Worm (Caenorhabditis elegans) whole organism, L3 larva: ENCODE data around the gene str-260.
"Not testable (repeated sequence)": the region's sequence is repeated elsewhere in the genome, so short reads cannot be mapped to it uniquely, and the experiment has no call there.

Experiments
- R02D3.7 ChIP-seq: fragments of 150-350 bp; optimal IDR thresholded peaks from 2 replicates; lab custom pipeline; 2014; ENCODE audit warnings: missing biosample characterization, missing genetic modification characterization
- ama-1 ChIP-seq: fragments of 150-350 bp; optimal IDR thresholded peaks from 2 replicates; lab custom pipeline; 2018
- ceh-28 ChIP-seq: fragments of 150-350 bp; optimal IDR thresholded peaks from 2 replicates; lab custom pipeline; 2014; ENCODE audit warnings: missing biosample characterization, missing genetic modification reagents, missing genetic modification characterization
- ceh-82 ChIP-seq: fragments of 150-350 bp; optimal IDR thresholded peaks from 2 replicates; lab custom pipeline; 2014; ENCODE audit warnings: missing biosample characterization, missing genetic modification characterization
- daf-12 ChIP-seq: fragments of 150-350 bp; optimal IDR thresholded peaks from 2 replicates; lab custom pipeline; 2014; ENCODE audit warnings: missing biosample characterization, missing genetic modification reagents, missing genetic modification characterization
- egl-27 ChIP-seq: sonication (generic microtip); optimal IDR thresholded peaks from 4 replicates; lab custom pipeline; 2017; ENCODE audit warnings: missing biosample characterization, missing genetic modification reagents, missing genetic modification characterization
- elt-1 ChIP-seq: fragments of 150-350 bp; optimal IDR thresholded peaks from 2 replicates; lab custom pipeline; 2014; ENCODE audit warnings: missing biosample characterization, missing genetic modification characterization
- fos-1 ChIP-seq: fragments of 150-350 bp; optimal IDR thresholded peaks from 2 replicates; lab custom pipeline; 2014; ENCODE audit warnings: missing biosample characterization, missing genetic modification characterization
- jun-1 ChIP-seq: fragments of 150-350 bp; optimal IDR thresholded peaks from 2 replicates; lab custom pipeline; 2014; ENCODE audit warnings: missing biosample characterization, missing genetic modification reagents, missing genetic modification characterization
- lin-15B ChIP-seq: fragments of 150-350 bp; optimal IDR thresholded peaks from 2 replicates; lab custom pipeline; 2014; ENCODE audit warnings: missing biosample characterization, missing genetic modification characterization
- nhr-76 ChIP-seq: fragments of 150-350 bp; sonication (generic microtip); optimal IDR thresholded peaks from 5 replicates; lab custom pipeline; 2014; ENCODE audit warnings: missing biosample characterization, missing genetic modification characterization
- tbx-2 ChIP-seq: sonication (generic microtip); optimal IDR thresholded peaks from 2 replicates; lab custom pipeline; 2016; ENCODE audit warnings: mild to moderate bottlenecking, missing genetic modification characterization, missing compliant biosample characterization
- unc-39 ChIP-seq: sonication (generic microtip); optimal IDR thresholded peaks from 4 replicates; lab custom pipeline; 2017; ENCODE audit warnings: missing biosample characterization, missing genetic modification characterization

- TF ChIP-seq ama-1 (lab: Kevin White, UChicago); unc-39 (tag; lab: Kevin White, UChicago); daf-12 (tag; lab: Kevin White, UChicago); lin-15B (tag; lab: Kevin White, UChicago); egl-27 (tag; lab: Kevin White, UChicago); ceh-28 (tag; lab: Kevin White, UChicago); ceh-82 (tag; lab: Kevin White, UChicago); elt-1; fos-1 (tag; lab: Kevin White, UChicago); tbx-2 (tag; lab: Kevin White, UChicago); nhr-76; R02D3.7; jun-1 (tag; lab: Kevin White, UChicago): not testable (repeated sequence)
Measured at ce11 chrV:3572408-3572807, 45.4 kb downstream of the str-260 start, which contains the start of gene F40C5.1.
